Fruit fly (Drosophila melanogaster) whole organism, wandering third instar larva: ENCODE results near the gene CG17568.

Experiments
- Hnf4 ChIP-seq: fragments of 200-800 bp; sonication (Bioruptor generic); optimal IDR thresholded peaks from 2 replicates; lab custom pipeline; 2016; ENCODE audit warnings: missing biosample characterization, mild to moderate bottlenecking, missing genetic modification characterization
- Hr78 ChIP-seq: fragments of >200 bp; optimal IDR thresholded peaks from 2 replicates; lab custom pipeline; 2017; ENCODE audit warnings: missing biosample characterization, missing genetic modification characterization
- Jra ChIP-seq: sonication (Bioruptor generic); optimal IDR thresholded peaks from 2 replicates; lab custom pipeline; 2016; ENCODE audit warnings: missing biosample characterization, missing genetic modification characterization
- Myc ChIP-seq: fragments of >200 bp; optimal IDR thresholded peaks from 2 replicates; lab custom pipeline; 2017
- OdsH ChIP-seq: fragments of 200-800 bp; sonication (Bioruptor generic); optimal IDR thresholded peaks from 2 replicates; lab custom pipeline; 2016; ENCODE audit warnings: missing biosample characterization, mild to moderate bottlenecking, missing genetic modification characterization
- Rel ChIP-seq, 2 experiments: fragments of 200-800 bp; sonication (Bioruptor generic) in 1 of 2; optimal IDR thresholded peaks; 2 replicates in 1 of 2; 3 replicates in 1 of 2; lab custom pipeline; 2016 to 2019; ENCODE audit warnings: mild to moderate bottlenecking in 2 of 2, missing biosample characterization in 2 of 2, missing genetic modification characterization in 2 of 2, moderate library complexity in 1 of 2
- Vsx2 ChIP-seq: fragments of 200-300, 225-300 bp; sonication (Bioruptor generic); optimal IDR thresholded peaks from 2 replicates; lab custom pipeline; 2018; ENCODE audit warnings: missing biosample characterization, missing genetic modification characterization; ENCODE audit not compliant: partially characterized antibody
- foxo ChIP-seq, 2 experiments: fragments of 200-800 bp; sonication (Bioruptor generic); optimal IDR thresholded peaks; 2 replicates in 1 of 2; 3 replicates in 1 of 2; lab custom pipeline; 2016 to 2017; ENCODE audit warnings: missing biosample characterization in 2 of 2, missing genetic modification characterization in 2 of 2
- fru ChIP-seq: fragments of 200-800 bp; sonication (Bioruptor generic); optimal IDR thresholded peaks from 3 replicates; lab custom pipeline; 2016; ENCODE audit warnings: missing biosample characterization, mild to moderate bottlenecking, missing genetic modification characterization
- h ChIP-seq: fragments of 200-800 bp; sonication (Bioruptor generic); optimal IDR thresholded peaks from 3 replicates; lab custom pipeline; 2016; ENCODE audit warnings: missing biosample characterization, mild to moderate bottlenecking, missing genetic modification characterization
- pan ChIP-seq: fragments of >200 bp; optimal IDR thresholded peaks from 2 replicates; lab custom pipeline; 2017
- usp ChIP-seq: fragments of >200 bp; optimal IDR thresholded peaks from 2 replicates; lab custom pipeline; 2017; ENCODE audit warnings: missing biosample characterization, missing genetic modification characterization

- TF ChIP-seq pan = no peak
- no peak for TF ChIP-seq Hnf4 (GFP tag; lab: Kevin White, UChicago)
- no peak for TF ChIP-seq Myc (lab: Kevin White, UChicago)
- no peak for TF ChIP-seq OdsH (GFP tag; lab: Kevin White, UChicago)
- no peak for TF ChIP-seq usp
- TF ChIP-seq fru (GFP tag; lab: Kevin White, UChicago) = no peak
- no peak for TF ChIP-seq foxo (GFP tag; optimal IDR thresholded peaks at IDR 0.05; lab: Kevin White, UChicago)
- no peak for TF ChIP-seq Hr78 (GFP tag; lab: Kevin White, UChicago)
- TF ChIP-seq h = no peak
- TF ChIP-seq Jra = no peak
- no peak for TF ChIP-seq Vsx2 (GFP tag; lab: Kevin White, UChicago)
- TF ChIP-seq Rel (GFP tag; optimal IDR thresholded peaks at IDR 0.05; lab: Kevin White, UChicago) = no peak
- no peak for TF ChIP-seq Rel (tag; optimal IDR thresholded peaks at IDR 0.05; lab: Kevin White, UChicago)
Observed at dm6 chr2L:19134366-19134689, 47.2 kb downstream of the CG17568 start.
